Worm (Caenorhabditis elegans) whole organism, L1 larva: ENCODE measurements around the gene tmem-184.

Source experiments
- fos-1 ChIP-seq: fragments of 150-350 bp; optimal IDR thresholded peaks from 2 replicates; lab custom pipeline; 2014; ENCODE audit warnings: missing biosample characterization, missing genetic modification characterization
- lin-15B ChIP-seq: fragments of 150-350 bp; sonication (generic microtip); optimal IDR thresholded peaks from 3 replicates; lab custom pipeline; 2014; ENCODE audit warnings: missing biosample characterization, missing genetic modification characterization
- nhr-77 ChIP-seq: fragments of 150-350 bp; optimal IDR thresholded peaks from 2 replicates; lab custom pipeline; 2014; ENCODE audit warnings: missing biosample characterization, missing genetic modification characterization
- nhr-85 ChIP-seq: sonication (generic microtip); peaks from one replicate; lab custom pipeline; 2016; ENCODE audit warnings: missing genetic modification characterization, inconsistent platforms, missing compliant biosample characterization
- ztf-4 ChIP-seq: fragments of 150-350 bp; optimal IDR thresholded peaks from 2 replicates; lab custom pipeline; 2014; ENCODE audit warnings: missing biosample characterization, missing genetic modification characterization

DNA sequence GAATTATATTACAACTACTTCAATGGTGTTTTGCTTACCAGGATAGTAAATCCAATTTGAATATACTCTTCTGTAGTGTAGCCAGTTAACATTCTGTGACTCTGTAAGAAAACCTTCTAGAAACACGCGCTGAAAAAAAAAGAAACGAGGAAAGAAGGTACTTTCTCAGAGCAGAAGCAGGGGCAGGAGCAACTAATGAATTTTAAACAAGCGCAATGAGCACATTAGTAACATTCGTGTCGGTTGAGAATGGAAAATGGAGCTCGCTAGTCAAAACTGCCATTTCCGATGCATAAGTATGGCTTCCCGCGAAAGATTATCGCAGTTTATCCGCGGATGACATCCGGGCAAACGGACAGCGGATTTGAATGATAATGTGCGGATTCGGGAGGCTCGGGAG, 45.2 kb upstream of the tmem-184 start, which contains the start of gene C05G5.3:
- TF ChIP-seq ztf-4 (no peak), lin-15B (tag; lab: Kevin White, UChicago) (no peak), fos-1 (tag; lab: Kevin White, UChicago) (no peak), nhr-85 (tag; lab: Kevin White, UChicago) (no peak), nhr-77 (tag; lab: Kevin White, UChicago) (no peak)
